Fruit fly (Drosophila melanogaster): ENCODE data around the gene CG16863.

The CG16863 gene

dm6 chr2L:13839744-13840151 lies 49.0 kb downstream of the CG16863 start (continued):
- no peak for TF ChIP-seq pros (GFP tag; optimal IDR thresholded peaks at IDR 0.05)
- peak; percentile 90 for TF ChIP-seq so (GFP tag; IDR thresholded peaks at IDR 0.05)
- peak; percentile 50 for TF ChIP-seq CG3065 (GFP tag; optimal IDR thresholded peaks at IDR 0.05)
- 0 out of 4 replicates have a peak, but pooled peaks have one; percentile 26 for TF ChIP-seq Gug (GFP tag; IDR thresholded peaks at IDR 0.05)
- TF ChIP-seq Oli (tag; optimal IDR thresholded peaks at IDR 0.05): peak; percentile 88
- TF ChIP-seq br (optimal IDR thresholded peaks at IDR 0.05): no peak
- peak; percentile 86 for TF ChIP-seq esg (GFP tag; conservative IDR thresholded peaks at IDR 0.05)
- TF ChIP-seq CG4360 (GFP tag; IDR thresholded peaks at IDR 0.05): no peak
- TF ChIP-seq jumu (GFP tag; optimal IDR thresholded peaks at IDR 0.05): peak; percentile 66
- peak; percentile 39 for TF ChIP-seq D19B (GFP tag; optimal IDR thresholded peaks at IDR 0.05)
- TF ChIP-seq emc (GFP tag; optimal IDR thresholded peaks at IDR 0.05): peak; percentile 50
- no peak for TF ChIP-seq inv (GFP tag; IDR thresholded peaks at IDR 0.05; ENCODE audit: partially characterized antibody)
- peak; percentile 70 for TF ChIP-seq CG3838 (GFP tag; optimal IDR thresholded peaks at IDR 0.05)
- TF ChIP-seq Hr78 (GFP tag; optimal IDR thresholded peaks at IDR 0.05): peak in 1 of 2 experiments; percentile 72
- peak; percentile 31 for TF ChIP-seq cg (GFP tag; optimal IDR thresholded peaks at IDR 0.05)
- TF ChIP-seq CG4854 (GFP tag; optimal IDR thresholded peaks at IDR 0.05): peak; percentile 81
- TF ChIP-seq CG15514 (GFP tag; optimal IDR thresholded peaks at IDR 0.05): peak; percentile 40
- TF ChIP-seq HmgD (GFP tag; optimal IDR thresholded peaks at IDR 0.05): no peak
- peak; percentile 41 for TF ChIP-seq YL-1 (GFP tag; optimal IDR thresholded peaks at IDR 0.05)
- TF ChIP-seq kni (GFP tag; optimal IDR thresholded peaks at IDR 0.05): no peak
- peak; percentile 63 for TF ChIP-seq CG18476 (GFP tag; optimal IDR thresholded peaks at IDR 0.05)
- TF ChIP-seq otp (GFP tag; IDR thresholded peaks at IDR 0.05): peak; percentile 67; the same call in 2 of the 3 replicates
- peak; percentile 57 for TF ChIP-seq Side (GFP tag; optimal IDR thresholded peaks at IDR 0.05)
- no peak for TF ChIP-seq Lpt (GFP tag; optimal IDR thresholded peaks at IDR 0.05)
- no peak for TF ChIP-seq CG17568 (GFP tag; optimal IDR thresholded peaks at IDR 0.05)
- TF ChIP-seq Mad (GFP tag; optimal IDR thresholded peaks at IDR 0.05): peak; percentile 66
- TF ChIP-seq sens-2 (GFP tag; IDR thresholded peaks at IDR 0.05): 0 out of 2 replicates have a peak, but pooled peaks have one; percentile 39
- TF ChIP-seq Dfd (GFP tag; optimal IDR thresholded peaks at IDR 0.05): peak in 1 of 2 experiments; percentile 34
- TF ChIP-seq exex (tag; optimal IDR thresholded peaks at IDR 0.05): no peak
- no peak for TF ChIP-seq usp (GFP tag; optimal IDR thresholded peaks at IDR 0.05)
- TF ChIP-seq Usf (GFP tag; optimal IDR thresholded peaks at IDR 0.05): peak; percentile 55
- no peak for TF ChIP-seq unc-4 (GFP tag; IDR thresholded peaks at IDR 0.05; ENCODE audit: partially characterized antibody)
- peak; percentile 88 for TF ChIP-seq CG31441 (GFP tag; IDR thresholded peaks at IDR 0.05)
- peak; percentile 42 for TF ChIP-seq schlank (tag; optimal IDR thresholded peaks at IDR 0.05)
- peak; percentile 81 for TF ChIP-seq lmd (GFP tag; IDR thresholded peaks at IDR 0.05)
- peak; percentile 42 for TF ChIP-seq Adf1 (GFP tag; IDR thresholded peaks at IDR 0.05)
- peak; percentile 82 for TF ChIP-seq CG1602 (GFP tag; optimal IDR thresholded peaks at IDR 0.05)
- 0 out of 2 replicates have a peak, but pooled peaks have one; percentile 46 for TF ChIP-seq CG4730 (GFP tag; IDR thresholded peaks at IDR 0.05)
- no peak for TF ChIP-seq Doc2 (GFP tag; IDR thresholded peaks at IDR 0.05)
- TF ChIP-seq CG4328 (GFP tag; optimal IDR thresholded peaks at IDR 0.05): peak; percentile 43
- peak; percentile 67 for TF ChIP-seq salm (tag; optimal IDR thresholded peaks at IDR 0.05)
- TF ChIP-seq CG13296 (GFP tag; optimal IDR thresholded peaks at IDR 0.05): peak; percentile 23
- peak; percentile 49 for TF ChIP-seq nom (GFP tag; optimal IDR thresholded peaks at IDR 0.05)
- peak; percentile 53 for TF ChIP-seq her (GFP tag; optimal IDR thresholded peaks at IDR 0.05)
- TF ChIP-seq CG34422 (GFP tag; IDR thresholded peaks at IDR 0.05): peak; percentile 65; the same call in 2 of the 3 replicates
- TF ChIP-seq CG14441 (GFP tag; IDR thresholded peaks at IDR 0.05): peak; percentile 72
- peak; percentile 73 for TF ChIP-seq lab (GFP tag; optimal IDR thresholded peaks at IDR 0.05)
- TF ChIP-seq zen (tag; optimal IDR thresholded peaks at IDR 0.05): peak; percentile 60
- TF ChIP-seq ftz-f1 (GFP tag; optimal IDR thresholded peaks at IDR 0.05): no peak
- TF ChIP-seq Taf1 (GFP tag; IDR thresholded peaks at IDR 0.05): 0 out of 2 replicates have a peak, but pooled peaks have one; percentile 44
- TF ChIP-seq gcm2 (GFP tag; optimal IDR thresholded peaks at IDR 0.05): peak; percentile 40

Measured in whole organism, embryonic.